Fruit fly (Drosophila melanogaster): ENCODE results near the gene tnc.

- TF ChIP-seq foxo (GFP tag; optimal IDR thresholded peaks at IDR 0.05): no peak
- no peak for TF ChIP-seq CG32264 (GFP tag; optimal IDR thresholded peaks at IDR 0.05)
- no peak for TF ChIP-seq Abd-B (GFP tag; optimal IDR thresholded peaks at IDR 0.05)
- no peak for TF ChIP-seq Mio (GFP tag; optimal IDR thresholded peaks at IDR 0.05)
- TF ChIP-seq GATAd (GFP tag; optimal IDR thresholded peaks at IDR 0.05): no peak
- TF ChIP-seq Sp1 (GFP tag; optimal IDR thresholded peaks at IDR 0.05): no peak
- no peak for TF ChIP-seq pan (optimal IDR thresholded peaks at IDR 0.05)
- no peak for TF ChIP-seq Vsx2 (GFP tag; optimal IDR thresholded peaks at IDR 0.05; ENCODE audit: partially characterized antibody)
These were observed 19.9 kb downstream of the tnc start for dm6 chr3R:25004064-25004463.
